Worm (Caenorhabditis elegans) whole organism, late embryonic: ENCODE data around the gene Y27F2A.11.

Experiments
- ceh-45 ChIP-seq: fragments of 200-800 bp; sonication (Bioruptor generic); IDR thresholded peaks from 2 replicates; pipeline ENCODE4 v1.3.6; 2022; ENCODE audit warnings: missing genetic modification reagents, missing genetic modification characterization, missing compliant biosample characterization
- nhr-11 ChIP-seq: fragments of 150-350 bp; optimal IDR thresholded peaks from 2 replicates; lab custom pipeline; 2014; ENCODE audit warnings: missing biosample characterization, missing genetic modification characterization
- pqm-1 ChIP-seq: sonication (generic microtip); optimal IDR thresholded peaks from 2 replicates; lab custom pipeline; 2016; ENCODE audit warnings: missing genetic modification characterization, missing compliant biosample characterization
- ref-2 ChIP-seq: sonication (generic microtip); optimal IDR thresholded peaks from 2 replicates; lab custom pipeline; 2016; ENCODE audit warnings: missing genetic modification characterization, missing compliant biosample characterization

ce11 chrII:3225780-3226179, 36.6 kb downstream of the Y27F2A.11 start, which contains the start of gene ZC239.17:
- no peak for TF ChIP-seq nhr-11
- no peak for TF ChIP-seq ref-2
- no peak for TF ChIP-seq pqm-1 (tag; lab: Kevin White, UChicago)
- TF ChIP-seq ceh-45 (GFP tag; lab: Robert Waterston, UW): no peak
